Worm (Caenorhabditis elegans) whole organism, L4/young adult: ENCODE data around the gene C46C11.4.

ENCODE experiments used
- W03F9.2 ChIP-seq: fragments of 150-350 bp; optimal IDR thresholded peaks from 2 replicates; lab custom pipeline; 2014; ENCODE audit warnings: missing biosample characterization, missing genetic modification characterization
- him-1 ChIP-seq: sonication (generic microtip); optimal IDR thresholded peaks from 2 replicates; lab custom pipeline; 2016; ENCODE audit warnings: missing genotype, missing genetic modification reagents, missing genetic modification characterization, missing compliant biosample characterization

DNA sequence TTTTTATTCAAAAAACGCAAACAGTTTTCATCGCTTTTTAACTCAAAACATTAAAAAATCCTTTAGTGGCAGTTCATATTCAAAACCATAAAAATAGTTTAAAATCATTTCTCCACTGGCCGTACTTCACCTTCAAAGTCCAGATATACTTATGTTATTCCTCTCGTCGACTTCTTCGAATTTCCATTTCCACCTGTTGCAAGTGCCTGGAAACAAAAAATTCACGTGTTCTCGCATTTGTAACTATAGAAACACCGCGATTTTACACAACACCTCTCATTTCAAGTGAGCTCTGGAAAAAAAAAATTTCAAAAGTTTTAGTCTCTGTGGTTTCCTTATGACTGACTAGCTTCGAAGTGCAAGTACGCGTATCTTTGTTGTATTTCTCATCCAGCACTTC is 21.9 kb downstream of the C46C11.4 start:
- no peak for TF ChIP-seq W03F9.2 (tag; lab: Kevin White, UChicago)
- TF ChIP-seq him-1 (tag; lab: Kevin White, UChicago), result no peak
